Worm (Caenorhabditis elegans) whole organism, young adult: ENCODE results near the gene abu-13.

Source experiments
- B0035.1 ChIP-seq: sonication (generic microtip); optimal IDR thresholded peaks from 2 replicates; lab custom pipeline; 2016; ENCODE audit warnings: missing genetic modification characterization, mild to moderate bottlenecking, missing compliant biosample characterization, missing genotype, missing genetic modification reagents
- B0261.1 ChIP-seq: sonication (generic microtip); optimal IDR thresholded peaks from 2 replicates; lab custom pipeline; 2016; ENCODE audit warnings: mild to moderate bottlenecking, missing genetic modification characterization, moderate library complexity, missing compliant biosample characterization
- B0336.3 ChIP-seq: fragments of 200-800 bp; sonication (Bioruptor generic); IDR thresholded peaks from 2 replicates; pipeline ENCODE4 v1.3.6; 2022; ENCODE audit warnings: missing genetic modification characterization, missing compliant biosample characterization
- C06A6.2 ChIP-seq: fragments of 200-800 bp; sonication (Bioruptor generic); conservative IDR thresholded peaks from 2 replicates; pipeline ENCODE4 v1.3.6; 2022; ENCODE audit warnings: missing genetic modification characterization, missing compliant biosample characterization
- C17E4.6 ChIP-seq: fragments of 200-800 bp; sonication (Bioruptor generic); IDR thresholded peaks from 2 replicates; pipeline ENCODE4 v1.3.6; 2022; ENCODE audit warnings: missing genetic modification reagents, missing genetic modification characterization, missing compliant biosample characterization
- F22D6.2 ChIP-seq: sonication (generic microtip); optimal IDR thresholded peaks from 2 replicates; lab custom pipeline; 2016; ENCODE audit warnings: mild to moderate bottlenecking, missing genetic modification characterization, missing compliant biosample characterization
- F33H1.4 ChIP-seq: fragments of 200-800 bp; sonication (Bioruptor generic); IDR thresholded peaks from 2 replicates; pipeline ENCODE4 v1.3.6; 2022; ENCODE audit warnings: missing genetic modification reagents, missing genetic modification characterization, missing compliant biosample characterization
- F39B2.1 ChIP-seq: fragments of 200-800 bp; sonication (Bioruptor generic); IDR thresholded peaks from 2 replicates; pipeline ENCODE4 v1.3.6; 2022; ENCODE audit warnings: missing genetic modification reagents, missing genetic modification characterization, missing compliant biosample characterization
- F57A8.1 ChIP-seq: fragments of 200-800 bp; sonication (Bioruptor generic); optimal IDR thresholded peaks from 2 replicates; lab custom pipeline; 2018; ENCODE audit warnings: mild to moderate bottlenecking, missing genetic modification characterization, moderate library complexity, missing compliant biosample characterization
- F57C9.4 ChIP-seq: sonication (generic microtip); optimal IDR thresholded peaks from 2 replicates; lab custom pipeline; 2017; ENCODE audit warnings: mild to moderate bottlenecking, missing genetic modification characterization, missing compliant biosample characterization
- K11D2.4 ChIP-seq: fragments of 200-800 bp; sonication (Bioruptor generic); IDR thresholded peaks from 2 replicates; pipeline ENCODE4 v1.3.6; 2022; ENCODE audit warnings: missing genetic modification reagents, missing genetic modification characterization, missing compliant biosample characterization
- Y95B8A.8 ChIP-seq: fragments of 200-800 bp; sonication (Bioruptor generic); IDR thresholded peaks from 2 replicates; pipeline ENCODE4 v1.3.6; 2022; ENCODE audit warnings: missing genetic modification reagents, missing genetic modification characterization, missing compliant biosample characterization
- ama-1 ChIP-seq, 3 experiments: fragments of 150-350 bp in 1 of 3; sonication (generic microtip) in 2 of 3; optimal IDR thresholded peaks; 2 replicates each; lab custom pipeline; 2014 to 2018; ENCODE audit warnings: missing biosample characterization in 2 of 3, missing genetic modification characterization in 2 of 3, missing genetic modification reagents in 2 of 3
- athp-1 ChIP-seq: sonication (generic microtip); optimal IDR thresholded peaks from 2 replicates; lab custom pipeline; 2017; ENCODE audit warnings: mild to moderate bottlenecking, missing genetic modification characterization, missing compliant biosample characterization
- attf-5 ChIP-seq: fragments of 200-800 bp; sonication (Bioruptor generic); optimal IDR thresholded peaks from 2 replicates; lab custom pipeline; 2018; ENCODE audit warnings: mild to moderate bottlenecking, missing genetic modification characterization, missing compliant biosample characterization
- bed-1 ChIP-seq: fragments of 200-800 bp; sonication (Bioruptor generic); IDR thresholded peaks from 2 replicates; pipeline ENCODE4 v1.3.6; 2022; ENCODE audit warnings: missing genetic modification reagents, missing genetic modification characterization, missing compliant biosample characterization
- ccch-3 ChIP-seq: fragments of 200-800 bp; sonication (Bioruptor generic); optimal IDR thresholded peaks from 2 replicates; lab custom pipeline; 2018; ENCODE audit warnings: mild to moderate bottlenecking, missing genetic modification characterization, missing compliant biosample characterization
- cebp-1 ChIP-seq, 2 experiments: fragments of 200-800 bp in 1 of 2; sonication (Bioruptor generic) in 1 of 2; sonication (generic microtip) in 1 of 2; IDR thresholded peaks in 1 of 2; optimal IDR thresholded peaks in 1 of 2; 2 replicates each; pipeline versions ENCODE4 v1.3.6 to Lab custom; 2017 to 2022; ENCODE audit warnings: missing compliant biosample characterization in 2 of 2, missing genetic modification characterization in 2 of 2, mild to moderate bottlenecking in 1 of 2, missing genetic modification reagents in 1 of 2, moderate library complexity in 1 of 2
- ceh-91 ChIP-seq: fragments of 200-800 bp; sonication (Bioruptor generic); IDR thresholded peaks from 2 replicates; pipeline ENCODE4 v1.3.6; 2022; ENCODE audit warnings: missing genetic modification reagents, missing genetic modification characterization, missing compliant biosample characterization
- dox-1 ChIP-seq: fragments of 200-800 bp; sonication (Bioruptor generic); IDR thresholded peaks from 2 replicates; pipeline ENCODE4 v1.3.6; 2022; ENCODE audit warnings: missing genetic modification reagents, missing genetic modification characterization, missing compliant biosample characterization
- dpff-1 ChIP-seq: sonication (generic microtip); optimal IDR thresholded peaks from 2 replicates; lab custom pipeline; 2017; ENCODE audit warnings: mild to moderate bottlenecking, missing genetic modification characterization, missing compliant biosample characterization
- dpl-1 ChIP-seq: fragments of 150-350 bp; optimal IDR thresholded peaks from 2 replicates; lab custom pipeline; 2014; ENCODE audit warnings: missing biosample characterization, missing genetic modification reagents, missing genetic modification characterization
- efl-1 ChIP-seq: fragments of 150-350 bp; optimal IDR thresholded peaks from 2 replicates; lab custom pipeline; 2014; ENCODE audit warnings: missing biosample characterization, missing genetic modification reagents, missing genetic modification characterization
- egl-18 ChIP-seq: fragments of 200-800 bp; sonication (Bioruptor generic); IDR thresholded peaks from 2 replicates; pipeline ENCODE4 v1.3.6; 2022; ENCODE audit warnings: missing genetic modification reagents, missing genetic modification characterization, missing compliant biosample characterization
- egrh-3 ChIP-seq: fragments of 200-800 bp; sonication (Bioruptor generic); IDR thresholded peaks from 2 replicates; pipeline ENCODE4 v1.3.6; 2022; ENCODE audit warnings: missing genetic modification reagents, missing genetic modification characterization, missing compliant biosample characterization
- hlh-12 ChIP-seq: sonication (generic microtip); optimal IDR thresholded peaks from 2 replicates; lab custom pipeline; 2016; ENCODE audit warnings: missing genetic modification characterization, missing compliant biosample characterization
- hmg-20 ChIP-seq: fragments of 200-800 bp; sonication (Bioruptor generic); IDR thresholded peaks from 2 replicates; pipeline ENCODE4 v1.3.6; 2022; ENCODE audit warnings: missing genetic modification reagents, missing genetic modification characterization, missing compliant biosample characterization
- hrde-1 ChIP-seq: sonication (generic microtip); optimal IDR thresholded peaks from 2 replicates; lab custom pipeline; 2016; ENCODE audit warnings: missing genetic modification characterization, mild to moderate bottlenecking, missing compliant biosample characterization, moderate library complexity, missing genotype, missing genetic modification reagents, borderline replicate concordance
- hsf-1 ChIP-seq: fragments of 200-800 bp; sonication (Bioruptor generic); IDR thresholded peaks from 2 replicates; pipeline ENCODE4 v1.3.6; 2022; ENCODE audit warnings: missing genetic modification reagents, missing genetic modification characterization, missing compliant biosample characterization
- let-607 ChIP-seq, 2 experiments: fragments of 200-800 bp in 1 of 2; sonication (Bioruptor generic) in 1 of 2; sonication (generic microtip) in 1 of 2; optimal IDR thresholded peaks; 2 replicates each; lab custom pipeline; 2016 to 2018; ENCODE audit warnings: mild to moderate bottlenecking in 2 of 2, missing compliant biosample characterization in 2 of 2, missing genetic modification characterization in 2 of 2, moderate library complexity in 2 of 2, missing genotype in 1 of 2
- lin-54 ChIP-seq: fragments of 200-800 bp; sonication (Bioruptor generic); optimal IDR thresholded peaks from 2 replicates; lab custom pipeline; 2018; ENCODE audit warnings: mild to moderate bottlenecking, missing genetic modification characterization, missing compliant biosample characterization
- madf-3 ChIP-seq: fragments of 200-800 bp; sonication (Bioruptor generic); IDR thresholded peaks from 2 replicates; pipeline ENCODE4 v1.3.6; 2022; ENCODE audit warnings: missing genetic modification reagents, missing genetic modification characterization, missing compliant biosample characterization
- madf-6 ChIP-seq: fragments of 200-800 bp; sonication (Bioruptor generic); IDR thresholded peaks from 2 replicates; pipeline ENCODE4 v1.3.6; 2022; ENCODE audit warnings: missing genetic modification reagents, missing genetic modification characterization, missing compliant biosample characterization
- madf-8 ChIP-seq: fragments of 200-800 bp; sonication (Bioruptor generic); conservative IDR thresholded peaks from 2 replicates; pipeline ENCODE4 v1.3.6; 2022; ENCODE audit warnings: missing genetic modification reagents, missing genetic modification characterization, missing compliant biosample characterization
- mel-28 ChIP-seq: sonication (generic microtip); optimal IDR thresholded peaks from 2 replicates; lab custom pipeline; 2016; ENCODE audit warnings: borderline replicate concordance, mild to moderate bottlenecking, missing genetic modification characterization, missing compliant biosample characterization
- mxl-1 ChIP-seq: sonication (generic microtip); optimal IDR thresholded peaks from 2 replicates; lab custom pipeline; 2016; ENCODE audit warnings: missing genetic modification characterization, missing compliant biosample characterization
- nfyb-1 ChIP-seq: fragments of 200-800 bp; sonication (Bioruptor generic); IDR thresholded peaks from 2 replicates; pipeline ENCODE4 v1.3.6; 2022; ENCODE audit warnings: missing genetic modification reagents, missing genetic modification characterization, missing compliant biosample characterization
- nhr-27 ChIP-seq: fragments of 200-800 bp; sonication (Bioruptor generic); optimal IDR thresholded peaks from 2 replicates; lab custom pipeline; 2018; ENCODE audit warnings: mild to moderate bottlenecking, missing genetic modification characterization, moderate library complexity, missing compliant biosample characterization
- nhr-80 ChIP-seq: sonication (generic microtip); optimal IDR thresholded peaks from 2 replicates; lab custom pipeline; 2016; ENCODE audit warnings: missing genetic modification characterization, missing compliant biosample characterization
- pbrm-1 ChIP-seq: fragments of 200-800 bp; sonication (Bioruptor generic); IDR thresholded peaks from 2 replicates; pipeline ENCODE4 v1.3.6; 2022; ENCODE audit warnings: missing genetic modification reagents, missing genetic modification characterization, missing compliant biosample characterization
- repo-1 ChIP-seq: sonication (generic microtip); optimal IDR thresholded peaks from 2 replicates; lab custom pipeline; 2017; ENCODE audit warnings: mild to moderate bottlenecking, missing genetic modification characterization, missing compliant biosample characterization
- rpc-1 ChIP-seq, 2 experiments: fragments of 150-350 bp in 1 of 2; sonication (generic microtip) in 1 of 2; optimal IDR thresholded peaks; 2 replicates each; lab custom pipeline; 2014 to 2018; ENCODE audit warnings: missing biosample characterization in 1 of 2, missing genetic modification characterization in 1 of 2, missing genetic modification reagents in 1 of 2, missing genotype in 1 of 2
- sdz-38 ChIP-seq: sonication (generic microtip); optimal IDR thresholded peaks from 2 replicates; lab custom pipeline; 2016; ENCODE audit warnings: missing genotype, missing genetic modification characterization, missing compliant biosample characterization
- snpc-3.4 ChIP-seq: sonication (generic microtip); optimal IDR thresholded peaks from 2 replicates; lab custom pipeline; 2017; ENCODE audit warnings: missing genetic modification characterization, mild to moderate bottlenecking, missing compliant biosample characterization, antibody characterized with exemption, moderate library complexity, missing genotype, missing genetic modification reagents
- tbp1 ChIP-seq: fragments of 200-800 bp; sonication (Bioruptor generic); optimal IDR thresholded peaks from 2 replicates; lab custom pipeline; 2018; ENCODE audit warnings: mild to moderate bottlenecking, missing genetic modification characterization, missing compliant biosample characterization
- tbx-9 ChIP-seq: sonication (generic microtip); optimal IDR thresholded peaks from 2 replicates; lab custom pipeline; 2016; ENCODE audit warnings: borderline replicate concordance, missing genetic modification characterization, inconsistent platforms, missing compliant biosample characterization
- tlf-1 ChIP-seq: fragments of 200-800 bp; sonication (Bioruptor generic); optimal IDR thresholded peaks from 2 replicates; lab custom pipeline; 2018; ENCODE audit warnings: mild to moderate bottlenecking, missing genetic modification characterization, missing compliant biosample characterization

The abu-13 gene

DNA sequence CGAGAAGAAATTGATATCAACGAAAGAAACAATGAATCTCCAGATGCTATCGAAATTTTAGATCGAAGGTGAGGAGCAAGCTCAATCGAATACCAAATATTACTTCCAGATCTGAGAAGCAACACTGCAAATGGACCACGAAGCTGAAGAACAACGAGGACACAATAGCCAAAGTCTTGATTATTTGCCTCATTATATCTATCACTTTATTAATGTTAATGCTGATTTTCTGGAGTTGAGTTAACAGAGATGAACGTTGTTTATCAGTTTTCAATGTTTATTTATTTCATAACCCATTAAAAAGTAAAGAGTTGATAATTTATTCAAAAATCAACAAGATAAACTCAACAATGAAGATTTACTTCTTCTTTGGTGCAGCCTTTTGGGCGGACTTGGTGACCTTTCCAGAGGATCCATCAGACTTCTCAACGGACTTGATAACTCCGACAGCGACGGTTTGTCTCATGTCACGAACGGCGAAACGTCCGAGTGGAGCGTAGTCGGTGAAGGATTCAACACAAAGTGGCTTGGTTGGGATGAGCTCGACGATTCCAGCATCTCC lies 24.2 kb upstream of the abu-13 start:
- TF ChIP-seq let-607 (tag; optimal IDR thresholded peaks at IDR 0.05; lab: Kevin White, UChicago), result no peak
- TF ChIP-seq tlf-1, result peak; percentile 84
- no peak for TF ChIP-seq egrh-3 (GFP tag; lab: Robert Waterston, UW)
- TF ChIP-seq egl-18 (GFP tag; lab: Robert Waterston, UW), result no peak
- TF ChIP-seq madf-6, result peak; percentile 81
- TF ChIP-seq Y95B8A.8 (GFP tag; lab: Robert Waterston, UW), result peak; percentile 79
- no peak for TF ChIP-seq F57C9.4 (tag; lab: Kevin White, UChicago)
- TF ChIP-seq mxl-1 (tag; lab: Kevin White, UChicago), result no peak
- TF ChIP-seq madf-8 (GFP tag; lab: Robert Waterston, UW), result no peak
- TF ChIP-seq pbrm-1, result no peak
- no peak for TF ChIP-seq B0261.1 (tag; lab: Kevin White, UChicago)
- TF ChIP-seq rpc-1 (optimal IDR thresholded peaks at IDR 0.05; lab: Kevin White, UChicago), result no peak
- TF ChIP-seq rpc-1 (tag; optimal IDR thresholded peaks at IDR 0.05; lab: Kevin White, UChicago), result no peak
- no peak for TF ChIP-seq K11D2.4 (GFP tag; lab: Robert Waterston, UW)
- TF ChIP-seq tbx-9, result no peak
- TF ChIP-seq hmg-20 (GFP tag; lab: Robert Waterston, UW), result peak; percentile 55; the same call in 1 of the 2 replicates
- TF ChIP-seq snpc-3.4 (tag; lab: Kevin White, UChicago), result peak; percentile 89
- TF ChIP-seq sdz-38, result no peak
- TF ChIP-seq hlh-12, result no peak
- peak; percentile 31 for TF ChIP-seq efl-1 (GFP tag; lab: Kevin White, UChicago)
- TF ChIP-seq athp-1 (tag; lab: Kevin White, UChicago), result peak; percentile 58
- TF ChIP-seq dox-1 (GFP tag; lab: Robert Waterston, UW), result peak; percentile 52
- TF ChIP-seq nhr-80 (tag; lab: Kevin White, UChicago), result no peak
- peak; percentile 2 for TF ChIP-seq dpl-1 (GFP tag; lab: Kevin White, UChicago)
- TF ChIP-seq C17E4.6, result no peak; the same call in 1 of the 2 replicates
- TF ChIP-seq B0336.3 (GFP tag; lab: Robert Waterston, UW), result peak; percentile 92
- no peak for TF ChIP-seq cebp-1 (GFP tag; IDR thresholded peaks at IDR 0.05; lab: Robert Waterston, UW)
- TF ChIP-seq cebp-1 (tag; optimal IDR thresholded peaks at IDR 0.05; lab: Kevin White, UChicago), result peak; percentile 51
- peak; percentile 61 for TF ChIP-seq tbp1 (GFP tag; lab: Kevin White, UChicago)
- peak; percentile 66 for TF ChIP-seq F33H1.4 (GFP tag; lab: Robert Waterston, UW)
- no peak for TF ChIP-seq ccch-3
- peak; percentile 85 for TF ChIP-seq repo-1 (tag; lab: Kevin White, UChicago)
- TF ChIP-seq C06A6.2 (GFP tag; lab: Robert Waterston, UW), result no peak
- no peak for TF ChIP-seq nhr-27 (tag; lab: Kevin White, UChicago)
- peak; percentile 76 for TF ChIP-seq F39B2.1 (GFP tag; lab: Robert Waterston, UW)
- TF ChIP-seq mel-28, result no peak
- no peak for TF ChIP-seq attf-5 (GFP tag; lab: Kevin White, UChicago)
- no peak for TF ChIP-seq B0035.1
- no peak for TF ChIP-seq bed-1 (GFP tag; lab: Robert Waterston, UW)
- no peak for TF ChIP-seq ama-1 (optimal IDR thresholded peaks at IDR 0.05; lab: Kevin White, UChicago)
- TF ChIP-seq ama-1 (GFP tag; optimal IDR thresholded peaks at IDR 0.05; lab: Kevin White, UChicago), result peak in 1 of 2 experiments; percentile 84
- TF ChIP-seq F22D6.2, result no peak
- TF ChIP-seq nfyb-1 (GFP tag; lab: Robert Waterston, UW), result 0 out of 2 replicates have a peak, but pooled peaks have one; percentile 62
- peak; percentile 92 for TF ChIP-seq hrde-1 (tag; lab: Kevin White, UChicago)
- TF ChIP-seq F57A8.1 (GFP tag; lab: Kevin White, UChicago), result no peak
- no peak for TF ChIP-seq dpff-1 (tag; lab: Kevin White, UChicago)
- TF ChIP-seq hsf-1 (GFP tag; lab: Robert Waterston, UW), result peak; percentile 82
- TF ChIP-seq ceh-91 (GFP tag; lab: Robert Waterston, UW), result no peak
- peak; percentile 80 for TF ChIP-seq lin-54 (GFP tag; lab: Kevin White, UChicago)
- TF ChIP-seq madf-3 (GFP tag; lab: Robert Waterston, UW), result peak; percentile 82
